Fruit fly (Drosophila melanogaster) whole organism, embryonic: ENCODE results near the gene mRpS30.

ENCODE experiments used
- Aef1 ChIP-seq: fragments of 200-800 bp; sonication (Bioruptor generic); IDR thresholded peaks from 3 replicates; pipeline ENCODE4 v1.3.6; 2022; ENCODE audit warnings: missing biosample characterization, missing genetic modification characterization
- BEAF-32 ChIP-seq: fragments of 200-800 bp; sonication (Bioruptor generic); optimal IDR thresholded peaks from 3 replicates; lab custom pipeline; 2017; ENCODE audit warnings: missing biosample characterization, missing genetic modification characterization, mild to moderate bottlenecking, moderate library complexity, missing genetic modification reagents
- Bgb ChIP-seq: fragments of 200-800 bp; sonication (Bioruptor generic); IDR thresholded peaks from 2 replicates; pipeline ENCODE4 v1.3.6; 2022; ENCODE audit warnings: missing biosample characterization, missing genetic modification characterization; ENCODE audit not compliant: partially characterized antibody
- CG10209 ChIP-seq: fragments of 200-800 bp; sonication (Bioruptor generic); optimal IDR thresholded peaks from 3 replicates; lab custom pipeline; 2017; ENCODE audit warnings: missing biosample characterization, mild to moderate bottlenecking, missing genetic modification characterization, missing genetic modification reagents
- CG11247 ChIP-seq: fragments of 200-800 bp; sonication (Bioruptor generic); IDR thresholded peaks from 2 replicates; pipeline ENCODE4 v1.3.6; 2022; ENCODE audit warnings: missing biosample characterization, missing genetic modification characterization
- CG2889 ChIP-seq: fragments of 200-800 bp; sonication (Bioruptor generic); IDR thresholded peaks from 3 replicates; pipeline ENCODE4 v1.3.6; 2022; ENCODE audit warnings: missing biosample characterization, missing genetic modification characterization
- CG3838 ChIP-seq: fragments of 200-800 bp; sonication (Bioruptor generic); optimal IDR thresholded peaks from 3 replicates; lab custom pipeline; 2016; ENCODE audit warnings: missing biosample characterization, missing genetic modification characterization
- CG4360 ChIP-seq: fragments of 200-800 bp; sonication (Bioruptor generic); IDR thresholded peaks from 2 replicates; pipeline ENCODE4 v1.3.6; 2022; ENCODE audit warnings: missing biosample characterization, missing genetic modification characterization
- CG4424 ChIP-seq: fragments of 200-800 bp; sonication (Bioruptor generic); optimal IDR thresholded peaks from 3 replicates; lab custom pipeline; 2016; ENCODE audit warnings: missing biosample characterization, missing genetic modification characterization
- CG5953 ChIP-seq: fragments of 200-800 bp; sonication (Bioruptor generic); IDR thresholded peaks from 2 replicates; pipeline ENCODE4 v1.3.6; 2022; ENCODE audit warnings: missing biosample characterization, missing genetic modification characterization
- CG7372 ChIP-seq: fragments of 200-800 bp; sonication (Bioruptor generic); IDR thresholded peaks from 2 replicates; pipeline ENCODE4 v1.3.6; 2022; ENCODE audit warnings: missing biosample characterization, missing genetic modification characterization
- CG7786 ChIP-seq: fragments of 200-800 bp; sonication (Bioruptor generic); optimal IDR thresholded peaks from 2 replicates; lab custom pipeline; 2016; ENCODE audit warnings: missing biosample characterization, missing genetic modification characterization
- CG7963 ChIP-seq: fragments of 200-800 bp; sonication (Bioruptor generic); IDR thresholded peaks from 3 replicates; pipeline ENCODE4 v1.3.6; 2022; ENCODE audit warnings: missing biosample characterization, missing genetic modification characterization; ENCODE audit not compliant: partially characterized antibody
- CG8290 ChIP-seq, 3 experiments: fragments of 200-800 bp; sonication (Bioruptor generic); optimal IDR thresholded peaks; 2 replicates each; lab custom pipeline; 2016 to 2019; ENCODE audit warnings: missing biosample characterization in 3 of 3, missing genetic modification characterization in 3 of 3, mild to moderate bottlenecking in 2 of 3, moderate library complexity in 1 of 3
- CG8944 ChIP-seq: fragments of 200-800 bp; sonication (Bioruptor generic); optimal IDR thresholded peaks from 3 replicates; lab custom pipeline; 2016; ENCODE audit warnings: missing biosample characterization, missing genetic modification characterization
- CG9932 ChIP-seq: fragments of 200-800 bp; sonication (Bioruptor generic); IDR thresholded peaks from 2 replicates; pipeline ENCODE4 v1.3.6; 2022; ENCODE audit warnings: missing biosample characterization, missing genetic modification characterization
- Dbx ChIP-seq: fragments of 200-800 bp; sonication (Bioruptor generic); IDR thresholded peaks from 3 replicates; pipeline ENCODE4 v1.3.6; 2022; ENCODE audit warnings: missing biosample characterization, missing genetic modification characterization
- Deaf1 ChIP-seq: fragments of 200-800 bp; optimal IDR thresholded peaks from 3 replicates; lab custom pipeline; 2019; ENCODE audit warnings: missing biosample characterization, mild to moderate bottlenecking, missing genetic modification characterization, moderate library complexity
- Dip3 ChIP-seq: fragments of 200-800 bp; sonication (Bioruptor generic); optimal IDR thresholded peaks from 3 replicates; lab custom pipeline; 2016; ENCODE audit warnings: missing biosample characterization, missing genetic modification characterization
- Ets97D ChIP-seq: fragments of 200-800 bp; sonication (Bioruptor generic); optimal IDR thresholded peaks from 3 replicates; lab custom pipeline; 2016; ENCODE audit warnings: missing biosample characterization, missing genetic modification characterization
- HLH4C ChIP-seq: fragments of 200-800 bp; sonication (Bioruptor generic); IDR thresholded peaks from 3 replicates; pipeline ENCODE4 v1.3.6; 2022; ENCODE audit warnings: missing biosample characterization, missing genetic modification characterization; ENCODE audit not compliant: partially characterized antibody
- HmgD ChIP-seq: fragments of 200-800 bp; sonication (Bioruptor generic); optimal IDR thresholded peaks from 3 replicates; lab custom pipeline; 2016; ENCODE audit warnings: missing biosample characterization, missing genetic modification characterization
- Hr3 ChIP-seq: fragments of 200-800 bp; sonication (Bioruptor generic); optimal IDR thresholded peaks from 3 replicates; lab custom pipeline; 2016; ENCODE audit warnings: missing biosample characterization, missing genetic modification characterization
- MBD-R2 ChIP-seq: fragments of 200-800 bp; sonication (Bioruptor generic); IDR thresholded peaks from 2 replicates; pipeline ENCODE4 v1.3.6; 2022; ENCODE audit warnings: missing biosample characterization, missing genetic modification characterization
- Mad ChIP-seq: fragments of 200-800 bp; sonication (Bioruptor generic); optimal IDR thresholded peaks from 2 replicates; lab custom pipeline; 2016; ENCODE audit warnings: missing biosample characterization, missing genetic modification characterization
- PHDP ChIP-seq: fragments of 200-800 bp; sonication (Bioruptor generic); optimal IDR thresholded peaks from 3 replicates; lab custom pipeline; 2018; ENCODE audit warnings: missing biosample characterization, mild to moderate bottlenecking, missing genetic modification characterization, moderate library complexity
- Pdp1 ChIP-seq, 2 experiments: fragments of 200-800 bp; sonication (Bioruptor generic); optimal IDR thresholded peaks; 3 replicates each; lab custom pipeline; 2016; ENCODE audit warnings: missing biosample characterization in 2 of 2, missing genetic modification characterization in 2 of 2, mild to moderate bottlenecking in 1 of 2, moderate library complexity in 1 of 2
- Ptx1 ChIP-seq: fragments of 200-800 bp; sonication (Bioruptor generic); IDR thresholded peaks from 2 replicates; pipeline ENCODE4 v1.3.6; 2022; ENCODE audit warnings: missing biosample characterization, missing genetic modification characterization
- Side ChIP-seq: fragments of 200-800 bp; sonication (Bioruptor generic); optimal IDR thresholded peaks from 2 replicates; lab custom pipeline; 2016; ENCODE audit warnings: missing biosample characterization, missing genetic modification characterization
- Sry-δ ChIP-seq: fragments of 200-800 bp; sonication (Bioruptor generic); optimal IDR thresholded peaks from 2 replicates; lab custom pipeline; 2016; ENCODE audit warnings: missing biosample characterization, missing genetic modification characterization
- Vsx1 ChIP-seq: fragments of 200-800 bp; sonication (Bioruptor generic); optimal IDR thresholded peaks from 2 replicates; lab custom pipeline; 2017; ENCODE audit warnings: missing biosample characterization, mild to moderate bottlenecking, missing genetic modification characterization, missing genetic modification reagents
- YL-1 ChIP-seq: fragments of 200-800 bp; sonication (Bioruptor generic); optimal IDR thresholded peaks from 3 replicates; lab custom pipeline; 2017; ENCODE audit warnings: missing biosample characterization, mild to moderate bottlenecking, missing genetic modification characterization
- ab ChIP-seq: fragments of 200-800 bp; sonication (Bioruptor generic); optimal IDR thresholded peaks from 2 replicates; lab custom pipeline; 2016; ENCODE audit warnings: missing biosample characterization, missing genetic modification characterization
- ac ChIP-seq: fragments of 200-800 bp; sonication (Bioruptor generic); optimal IDR thresholded peaks from 3 replicates; lab custom pipeline; 2017; ENCODE audit warnings: missing biosample characterization, mild to moderate bottlenecking, missing genetic modification characterization
- aop ChIP-seq: fragments of 200-800 bp; sonication (Bioruptor generic); IDR thresholded peaks from 2 replicates; pipeline ENCODE4 v1.3.6; 2022; ENCODE audit warnings: missing biosample characterization, missing genetic modification characterization
- chif ChIP-seq, 2 experiments: fragments of 200-800 bp; sonication (Bioruptor generic); optimal IDR thresholded peaks; 3 replicates each; lab custom pipeline; 2016; ENCODE audit warnings: missing biosample characterization in 2 of 2, missing genetic modification characterization in 2 of 2
- cwo ChIP-seq: fragments of 200-800 bp; sonication (Bioruptor generic); optimal IDR thresholded peaks from 3 replicates; lab custom pipeline; 2017; ENCODE audit warnings: missing biosample characterization, missing genetic modification characterization, mild to moderate bottlenecking, moderate library complexity, missing genetic modification reagents
- dm ChIP-seq: fragments of 200-800 bp; sonication (Bioruptor generic); optimal IDR thresholded peaks from 3 replicates; lab custom pipeline; 2016; ENCODE audit warnings: missing biosample characterization, missing genetic modification characterization
- dmrt99B ChIP-seq: fragments of 200-800 bp; sonication (Bioruptor generic); optimal IDR thresholded peaks from 2 replicates; lab custom pipeline; 2018; ENCODE audit warnings: missing biosample characterization, mild to moderate bottlenecking, missing genetic modification characterization, moderate library complexity
- ham ChIP-seq: fragments of 200-800 bp; sonication (Bioruptor generic); IDR thresholded peaks from 2 replicates; pipeline ENCODE4 v1.3.6; 2022; ENCODE audit warnings: missing biosample characterization, missing genetic modification characterization
- hb ChIP-seq: fragments of 200-800 bp; sonication (Bioruptor generic); IDR thresholded peaks from 3 replicates; pipeline ENCODE4 v1.3.6; 2022; ENCODE audit warnings: missing biosample characterization, missing genetic modification characterization; ENCODE audit not compliant: partially characterized antibody
- ind ChIP-seq: fragments of 200-800 bp; sonication (Bioruptor generic); optimal IDR thresholded peaks from 3 replicates; lab custom pipeline; 2016; ENCODE audit warnings: missing biosample characterization, missing genetic modification characterization
- oc ChIP-seq: fragments of 200-800 bp; sonication (Bioruptor generic); optimal IDR thresholded peaks from 2 replicates; lab custom pipeline; 2018; ENCODE audit warnings: missing biosample characterization, mild to moderate bottlenecking, missing genetic modification characterization, moderate library complexity
- peb ChIP-seq: fragments of 200-800 bp; sonication (Bioruptor generic); IDR thresholded peaks from 2 replicates; pipeline ENCODE4 v1.3.6; 2022; ENCODE audit warnings: missing biosample characterization, missing genetic modification characterization
- repo ChIP-seq: fragments of 200-800 bp; sonication (Bioruptor generic); optimal IDR thresholded peaks from 2 replicates; lab custom pipeline; 2016; ENCODE audit warnings: missing biosample characterization, missing genetic modification characterization
- slou ChIP-seq: fragments of 200-800 bp; sonication (Bioruptor generic); optimal IDR thresholded peaks from 3 replicates; lab custom pipeline; 2016; ENCODE audit warnings: missing biosample characterization, missing genetic modification characterization
- tna ChIP-seq: fragments of 200-800 bp; sonication (Bioruptor generic); IDR thresholded peaks from 2 replicates; pipeline ENCODE4 v1.3.6; 2022; ENCODE audit warnings: missing biosample characterization, missing genetic modification characterization; ENCODE audit not compliant: partially characterized antibody
- usp ChIP-seq: fragments of >200 bp; optimal IDR thresholded peaks from 2 replicates; lab custom pipeline; 2017; ENCODE audit warnings: missing biosample characterization, missing genetic modification characterization
- zen2 ChIP-seq: fragments of 200-800 bp; sonication (Bioruptor generic); IDR thresholded peaks from 3 replicates; pipeline ENCODE4 v1.3.6; 2022; ENCODE audit warnings: missing biosample characterization, missing genetic modification characterization; ENCODE audit not compliant: partially characterized antibody

The mRpS30 gene

dm6 chrX:15788235-15789187, 2.7 kb downstream of the mRpS30 start, which contains the start of gene Rhp (continued):
- TF ChIP-seq Pdp1 (GFP tag; optimal IDR thresholded peaks at IDR 0.05; lab: Kevin White, UChicago) = peak in 1 of 2 experiments; percentile 19
- TF ChIP-seq HmgD = no peak
- no peak for TF ChIP-seq Sry-δ (GFP tag; lab: Kevin White, UChicago)
- TF ChIP-seq chif (GFP tag; optimal IDR thresholded peaks at IDR 0.05; lab: Kevin White, UChicago) = no peak
- no peak for TF ChIP-seq CG2889
- TF ChIP-seq Side (GFP tag; lab: Kevin White, UChicago) = no peak
- TF ChIP-seq ind = no peak
- TF ChIP-seq Deaf1 (tag; lab: Kevin White, UChicago) = no peak
- TF ChIP-seq usp (GFP tag; lab: Kevin White, UChicago) = no peak
- no peak for TF ChIP-seq CG5953 (GFP tag; lab: Robert Waterston, UW)
- no peak for TF ChIP-seq CG7963 (GFP tag; lab: Robert Waterston, UW)
- TF ChIP-seq aop = no peak
- TF ChIP-seq HLH4C (GFP tag; lab: Robert Waterston, UW) = peak; percentile 23; the same call in 1 of the 3 replicates
- TF ChIP-seq dm (GFP tag; lab: Kevin White, UChicago) = no peak
- peak; percentile 7 for TF ChIP-seq MBD-R2 (GFP tag; lab: Robert Waterston, UW)
- no peak for TF ChIP-seq oc (tag; lab: Kevin White, UChicago)
- TF ChIP-seq Dbx = no peak
- no peak for TF ChIP-seq Hr3 (GFP tag; lab: Kevin White, UChicago)
- TF ChIP-seq ac = peak; percentile 19
- no peak for TF ChIP-seq dmrt99B (tag; lab: Kevin White, UChicago)
- TF ChIP-seq Aef1 = no peak
- no peak for TF ChIP-seq Ets97D (GFP tag; lab: Kevin White, UChicago)
- TF ChIP-seq zen2 (GFP tag; lab: Robert Waterston, UW) = no peak
- no peak for TF ChIP-seq CG7786 (GFP tag; lab: Kevin White, UChicago)
- TF ChIP-seq Vsx1 (GFP tag; lab: Kevin White, UChicago) = no peak
- TF ChIP-seq CG4424 = peak; percentile 5
- no peak for TF ChIP-seq CG4360 (GFP tag; lab: Robert Waterston, UW)
- TF ChIP-seq CG11247 (GFP tag; lab: Robert Waterston, UW) = no peak
- TF ChIP-seq hb (GFP tag; lab: Robert Waterston, UW) = no peak
- TF ChIP-seq repo = no peak
- no peak for TF ChIP-seq CG3838 (GFP tag; lab: Kevin White, UChicago)
- TF ChIP-seq Bgb (GFP tag; lab: Robert Waterston, UW) = peak; percentile 55; the same call in 1 of the 2 replicates
- TF ChIP-seq CG9932 = no peak
- TF ChIP-seq peb (GFP tag; lab: Robert Waterston, UW) = no peak
- no peak for TF ChIP-seq CG8290 (GFP tag; optimal IDR thresholded peaks at IDR 0.05; lab: Kevin White, UChicago)
- TF ChIP-seq CG8290 (tag; optimal IDR thresholded peaks at IDR 0.05; lab: Kevin White, UChicago) = peak in 1 of 2 experiments; percentile 84
- TF ChIP-seq PHDP = peak; percentile 71
- TF ChIP-seq Dip3 (GFP tag; lab: Kevin White, UChicago) = no peak
- TF ChIP-seq ham (GFP tag; lab: Robert Waterston, UW) = no peak
- no peak for TF ChIP-seq CG8944
- no peak for TF ChIP-seq slou
- TF ChIP-seq tna (GFP tag; lab: Robert Waterston, UW) = no peak
- TF ChIP-seq YL-1 (GFP tag; lab: Kevin White, UChicago) = peak; percentile 43
- TF ChIP-seq Ptx1 (GFP tag; lab: Robert Waterston, UW) = no peak
- no peak for TF ChIP-seq Mad
- no peak for TF ChIP-seq ab
- no peak for TF ChIP-seq cwo (GFP tag; lab: Kevin White, UChicago)
- TF ChIP-seq CG10209 = peak; percentile 43
- TF ChIP-seq CG7372 (GFP tag; lab: Robert Waterston, UW) = no peak
- TF ChIP-seq BEAF-32 (GFP tag; lab: Kevin White, UChicago) = peak; percentile 11
